Fruit fly (Drosophila melanogaster): ENCODE data around the gene Adss.

Gene Adss

dm6 chr3R:20782104-20782654, 48.2 kb downstream of the Adss start:
- TF ChIP-seq foxo (GFP tag; optimal IDR thresholded peaks at IDR 0.05) (peak in 1 of 2 experiments; percentile 91), GATAd (GFP tag; optimal IDR thresholded peaks at IDR 0.05) (no peak), lola (GFP tag; optimal IDR thresholded peaks at IDR 0.05) (no peak), br (GFP tag; optimal IDR thresholded peaks at IDR 0.05) (peak; percentile 58), Rel (GFP tag; optimal IDR thresholded peaks at IDR 0.05) (no peak), Rel (tag; optimal IDR thresholded peaks at IDR 0.05) (peak; percentile 36), sv (GFP tag; optimal IDR thresholded peaks at IDR 0.05) (no peak), Dfd (GFP tag; optimal IDR thresholded peaks at IDR 0.05) (no peak), pan (optimal IDR thresholded peaks at IDR 0.05) (no peak), tai (GFP tag; optimal IDR thresholded peaks at IDR 0.05) (no peak), rgr (GFP tag; optimal IDR thresholded peaks at IDR 0.05) (peak; percentile 91), Abd-B (GFP tag; optimal IDR thresholded peaks at IDR 0.05) (no peak), fru (GFP tag; optimal IDR thresholded peaks at IDR 0.05) (peak; percentile 82), sage (GFP tag; optimal IDR thresholded peaks at IDR 0.05) (peak; percentile 56), dsf (GFP tag; optimal IDR thresholded peaks at IDR 0.05; ENCODE audit: borderline replicate concordance) (no peak), h (GFP tag; optimal IDR thresholded peaks at IDR 0.05) (peak; percentile 78), dmrt93B (GFP tag; optimal IDR thresholded peaks at IDR 0.05) (peak; percentile 82), Hnf4 (GFP tag; optimal IDR thresholded peaks at IDR 0.05) (peak; percentile 6), jim (GFP tag; optimal IDR thresholded peaks at IDR 0.05) (no peak), Dif (GFP tag; optimal IDR thresholded peaks at IDR 0.05; ENCODE audit: partially characterized antibody) (no peak), N (GFP tag; optimal IDR thresholded peaks at IDR 0.05) (no peak), psq (GFP tag; optimal IDR thresholded peaks at IDR 0.05) (peak; percentile 79), Hr78 (GFP tag; optimal IDR thresholded peaks at IDR 0.05) (no peak), Mio (GFP tag; optimal IDR thresholded peaks at IDR 0.05) (no peak), CG9705 (GFP tag; optimal IDR thresholded peaks at IDR 0.05) (peak; percentile 67), OdsH (GFP tag; optimal IDR thresholded peaks at IDR 0.05) (peak; percentile 71), Hr83 (GFP tag; optimal IDR thresholded peaks at IDR 0.05; ENCODE audit: poor library complexity, severe bottlenecking) (no peak), brk (GFP tag; optimal IDR thresholded peaks at IDR 0.05) (no peak), ey (GFP tag; optimal IDR thresholded peaks at IDR 0.05) (peak; percentile 72), usp (GFP tag; optimal IDR thresholded peaks at IDR 0.05) (no peak), dl (GFP tag; optimal IDR thresholded peaks at IDR 0.05; ENCODE audit: insufficient read depth in 1 of 2, partially characterized antibody in 2 of 2) (no peak), Jra (GFP tag; optimal IDR thresholded peaks at IDR 0.05) (no peak), Myc (optimal IDR thresholded peaks at IDR 0.05) (no peak), CrebA (GFP tag; optimal IDR thresholded peaks at IDR 0.05; ENCODE audit: borderline replicate concordance) (no peak), woc (GFP tag; optimal IDR thresholded peaks at IDR 0.05) (peak; percentile 48), CG32264 (GFP tag; optimal IDR thresholded peaks at IDR 0.05) (no peak), Sp1 (GFP tag; optimal IDR thresholded peaks at IDR 0.05) (peak; percentile 89), Vsx2 (GFP tag; optimal IDR thresholded peaks at IDR 0.05; ENCODE audit: partially characterized antibody) (no peak), HLH106 (tag; optimal IDR thresholded peaks at IDR 0.05) (peak; percentile 89)

dm6 chr3R:20779969-20780368, 50.4 kb downstream of the Adss start:
- TF ChIP-seq dl (GFP tag; optimal IDR thresholded peaks at IDR 0.05; ENCODE audit: insufficient read depth in 1 of 2, partially characterized antibody in 2 of 2) (no peak), Sp1 (GFP tag; optimal IDR thresholded peaks at IDR 0.05) (peak; percentile 50), Hr83 (GFP tag; optimal IDR thresholded peaks at IDR 0.05; ENCODE audit: poor library complexity, severe bottlenecking) (peak; percentile 44), sv (GFP tag; optimal IDR thresholded peaks at IDR 0.05) (no peak), pan (optimal IDR thresholded peaks at IDR 0.05) (no peak), ey (GFP tag; optimal IDR thresholded peaks at IDR 0.05) (peak; percentile 7), N (GFP tag; optimal IDR thresholded peaks at IDR 0.05) (no peak), Rel (GFP tag; optimal IDR thresholded peaks at IDR 0.05) (peak; percentile 53), Rel (tag; optimal IDR thresholded peaks at IDR 0.05) (peak; percentile 58), sage (GFP tag; optimal IDR thresholded peaks at IDR 0.05) (peak; percentile 21), Vsx2 (GFP tag; optimal IDR thresholded peaks at IDR 0.05; ENCODE audit: partially characterized antibody) (peak; percentile 33), GATAd (GFP tag; optimal IDR thresholded peaks at IDR 0.05) (no peak), CrebA (GFP tag; optimal IDR thresholded peaks at IDR 0.05; ENCODE audit: borderline replicate concordance) (peak; percentile 55), CG32264 (GFP tag; optimal IDR thresholded peaks at IDR 0.05) (no peak), Myc (optimal IDR thresholded peaks at IDR 0.05) (no peak), fru (GFP tag; optimal IDR thresholded peaks at IDR 0.05) (peak; percentile 59), Mio (GFP tag; optimal IDR thresholded peaks at IDR 0.05) (no peak), Dfd (GFP tag; optimal IDR thresholded peaks at IDR 0.05) (no peak), tai (GFP tag; optimal IDR thresholded peaks at IDR 0.05) (no peak), Dif (GFP tag; optimal IDR thresholded peaks at IDR 0.05; ENCODE audit: partially characterized antibody) (peak; percentile 70), br (GFP tag; optimal IDR thresholded peaks at IDR 0.05) (peak; percentile 36), h (GFP tag; optimal IDR thresholded peaks at IDR 0.05) (peak; percentile 43), jim (GFP tag; optimal IDR thresholded peaks at IDR 0.05) (no peak), CG9705 (GFP tag; optimal IDR thresholded peaks at IDR 0.05) (no peak), rgr (GFP tag; optimal IDR thresholded peaks at IDR 0.05) (peak; percentile 42), usp (GFP tag; optimal IDR thresholded peaks at IDR 0.05) (no peak), Abd-B (GFP tag; optimal IDR thresholded peaks at IDR 0.05) (no peak), Jra (GFP tag; optimal IDR thresholded peaks at IDR 0.05) (peak; percentile 31), lola (GFP tag; optimal IDR thresholded peaks at IDR 0.05) (no peak), OdsH (GFP tag; optimal IDR thresholded peaks at IDR 0.05) (no peak), HLH106 (tag; optimal IDR thresholded peaks at IDR 0.05) (no peak), dmrt93B (GFP tag; optimal IDR thresholded peaks at IDR 0.05) (no peak), brk (GFP tag; optimal IDR thresholded peaks at IDR 0.05) (no peak), Hr78 (GFP tag; optimal IDR thresholded peaks at IDR 0.05) (no peak), psq (GFP tag; optimal IDR thresholded peaks at IDR 0.05) (peak; percentile 65), woc (GFP tag; optimal IDR thresholded peaks at IDR 0.05) (peak; percentile 3), foxo (GFP tag; optimal IDR thresholded peaks at IDR 0.05) (peak in 1 of 2 experiments; percentile 6), dsf (GFP tag; optimal IDR thresholded peaks at IDR 0.05; ENCODE audit: borderline replicate concordance) (peak; percentile 17), Hnf4 (GFP tag; optimal IDR thresholded peaks at IDR 0.05) (peak; percentile 3)

Data from whole organism, wandering third instar larva.